Fruit fly (Drosophila melanogaster) whole organism, prepupa: Measurements from ENCODE around the gene CG33923.

Experiments
- Blimp-1 ChIP-seq: fragments of 200-800 bp; sonication (Bioruptor generic); optimal IDR thresholded peaks from 3 replicates; lab custom pipeline; 2017; ENCODE audit warnings: missing biosample characterization, missing genetic modification characterization, mild to moderate bottlenecking, moderate library complexity, missing genetic modification reagents
- CG10631 ChIP-seq: fragments of 200-800 bp; sonication (Bioruptor generic); optimal IDR thresholded peaks from 2 replicates; lab custom pipeline; 2016; ENCODE audit warnings: missing biosample characterization, missing genetic modification characterization
- CG10669 ChIP-seq: fragments of 200-800 bp; sonication (Bioruptor generic); optimal IDR thresholded peaks from 3 replicates; lab custom pipeline; 2018; ENCODE audit warnings: missing biosample characterization, mild to moderate bottlenecking, missing genetic modification characterization, moderate library complexity
- CG11294 ChIP-seq: fragments of 200-800 bp; sonication (Bioruptor generic); IDR thresholded peaks from 2 replicates; pipeline ENCODE4 v1.3.6; 2022; ENCODE audit warnings: missing biosample characterization, missing genetic modification characterization
- CG11762 ChIP-seq: fragments of 200-800 bp; sonication (Bioruptor generic); optimal IDR thresholded peaks from 3 replicates; lab custom pipeline; 2016; ENCODE audit warnings: missing biosample characterization, missing genetic modification characterization; ENCODE audit not compliant: insufficient read depth
- CG15336 ChIP-seq: fragments of 200-800 bp; sonication (Bioruptor generic); IDR thresholded peaks from 2 replicates; pipeline ENCODE4 v1.3.6; 2022; ENCODE audit warnings: missing biosample characterization, missing genetic modification characterization
- CG3032 ChIP-seq: fragments of 200-800 bp; optimal IDR thresholded peaks from 2 replicates; lab custom pipeline; 2019; ENCODE audit warnings: missing biosample characterization, mild to moderate bottlenecking, missing genetic modification characterization, moderate library complexity
- CG31627 ChIP-seq: fragments of 200-800 bp; sonication (Bioruptor generic); optimal IDR thresholded peaks from 3 replicates; lab custom pipeline; 2016; ENCODE audit warnings: missing biosample characterization, missing genetic modification characterization
- CG32006 ChIP-seq: fragments of 200-800 bp; sonication (Bioruptor generic); optimal IDR thresholded peaks from 3 replicates; lab custom pipeline; 2017; ENCODE audit warnings: missing biosample characterization, mild to moderate bottlenecking, missing genetic modification characterization
- CG34406 ChIP-seq: fragments of 200-800 bp; sonication (Bioruptor generic); optimal IDR thresholded peaks from 3 replicates; lab custom pipeline; 2016; ENCODE audit warnings: missing biosample characterization, missing genetic modification characterization
- CG3919 ChIP-seq: fragments of 200-800 bp; sonication (Bioruptor generic); optimal IDR thresholded peaks from 3 replicates; lab custom pipeline; 2016; ENCODE audit warnings: missing biosample characterization, missing genetic modification characterization
- CG4318 ChIP-seq: fragments of 200-800 bp; sonication (Bioruptor generic); optimal IDR thresholded peaks from 3 replicates; lab custom pipeline; 2017; ENCODE audit warnings: missing biosample characterization, mild to moderate bottlenecking, missing genetic modification characterization
- CG6163 ChIP-seq: fragments of 200-800 bp; sonication (Bioruptor generic); IDR thresholded peaks from 3 replicates; pipeline ENCODE4 v1.3.6; 2022; ENCODE audit warnings: missing biosample characterization, missing genetic modification characterization
- CG6276 ChIP-seq: fragments of 200-800 bp; sonication (Bioruptor generic); optimal IDR thresholded peaks from 2 replicates; lab custom pipeline; 2017; ENCODE audit warnings: missing biosample characterization, mild to moderate bottlenecking, missing genetic modification characterization
- CG8119 ChIP-seq: fragments of 200-800 bp; sonication (Bioruptor generic); IDR thresholded peaks from 3 replicates; pipeline ENCODE4 v1.3.6; 2022; ENCODE audit warnings: missing biosample characterization, missing genetic modification characterization
- CG8319 ChIP-seq: fragments of 200-800 bp; sonication (Bioruptor generic); optimal IDR thresholded peaks from 3 replicates; lab custom pipeline; 2016; ENCODE audit warnings: missing biosample characterization, missing genetic modification characterization
- CG9139 ChIP-seq: fragments of 200-800 bp; sonication (Bioruptor generic); optimal IDR thresholded peaks from 3 replicates; lab custom pipeline; 2017; ENCODE audit warnings: missing biosample characterization, mild to moderate bottlenecking, missing genetic modification characterization
- Eip75B ChIP-seq: fragments of 200-800 bp; sonication (Bioruptor generic); optimal IDR thresholded peaks from 3 replicates; lab custom pipeline; 2016; ENCODE audit warnings: missing biosample characterization, missing genetic modification characterization
- Eip78C ChIP-seq: fragments of 200-800 bp; sonication (Bioruptor generic); peaks from one replicate; lab custom pipeline; 2016; ENCODE audit warnings: missing biosample characterization, missing genetic modification characterization
- Ets21C ChIP-seq: fragments of 200-800 bp; sonication (Bioruptor generic); optimal IDR thresholded peaks from 3 replicates; lab custom pipeline; 2016; ENCODE audit warnings: missing biosample characterization, missing genetic modification characterization
- Ets96B ChIP-seq: fragments of 200-800 bp; optimal IDR thresholded peaks from 2 replicates; lab custom pipeline; 2019; ENCODE audit warnings: missing biosample characterization, mild to moderate bottlenecking, missing genetic modification characterization, moderate library complexity
- Gug ChIP-seq: fragments of 200-800 bp; sonication (Bioruptor generic); IDR thresholded peaks from 2 replicates; pipeline ENCODE4 v1.3.6; 2022; ENCODE audit warnings: missing biosample characterization, missing genetic modification characterization
- Hr38 ChIP-seq: sonication (Bioruptor generic); optimal IDR thresholded peaks from 2 replicates; lab custom pipeline; 2016; ENCODE audit warnings: missing biosample characterization, missing genetic modification characterization
- Hr39 ChIP-seq: fragments of 200-800 bp; sonication (Bioruptor generic); optimal IDR thresholded peaks from 2 replicates; lab custom pipeline; 2016; ENCODE audit warnings: missing biosample characterization, missing genetic modification characterization
- Hr4 ChIP-seq: fragments of 200-800 bp; sonication (Bioruptor generic); optimal IDR thresholded peaks from 3 replicates; lab custom pipeline; 2016; ENCODE audit warnings: missing biosample characterization, missing genetic modification characterization
- Lpt ChIP-seq: fragments of 200-800 bp; sonication (Bioruptor generic); optimal IDR thresholded peaks from 3 replicates; lab custom pipeline; 2016; ENCODE audit warnings: missing biosample characterization, missing genetic modification characterization
- Met ChIP-seq: fragments of 200-800 bp; sonication (Bioruptor generic); optimal IDR thresholded peaks from 3 replicates; lab custom pipeline; 2016; ENCODE audit warnings: missing biosample characterization, missing genetic modification characterization
- OdsH ChIP-seq: fragments of 200-800 bp; sonication (Bioruptor generic); optimal IDR thresholded peaks from 3 replicates; lab custom pipeline; 2016; ENCODE audit warnings: missing biosample characterization, missing genetic modification characterization
- Smox ChIP-seq: fragments of 200-800 bp; sonication (Bioruptor generic); optimal IDR thresholded peaks from 3 replicates; lab custom pipeline; 2016; ENCODE audit warnings: missing biosample characterization, missing genetic modification characterization
- Sox14 ChIP-seq: fragments of 200-800 bp; sonication (Bioruptor generic); optimal IDR thresholded peaks from 3 replicates; lab custom pipeline; 2016; ENCODE audit warnings: missing biosample characterization, missing genetic modification characterization
- Sox15 ChIP-seq: fragments of 200-800 bp; sonication (Bioruptor generic); optimal IDR thresholded peaks from 3 replicates; lab custom pipeline; 2016; ENCODE audit warnings: missing biosample characterization, missing genetic modification characterization
- achi ChIP-seq: fragments of 200-800 bp; sonication (Bioruptor generic); optimal IDR thresholded peaks from 3 replicates; lab custom pipeline; 2016; ENCODE audit warnings: missing biosample characterization, missing genetic modification characterization
- acj6 ChIP-seq: fragments of 200-800 bp; sonication (Bioruptor generic); optimal IDR thresholded peaks from 3 replicates; lab custom pipeline; 2016; ENCODE audit warnings: missing biosample characterization, missing genetic modification characterization
- dac ChIP-seq: fragments of 200-800 bp; sonication (Bioruptor generic); optimal IDR thresholded peaks from 2 replicates; lab custom pipeline; 2017; ENCODE audit warnings: missing biosample characterization, mild to moderate bottlenecking, missing genetic modification characterization
- dsx ChIP-seq: fragments of 200-800 bp; optimal IDR thresholded peaks from 3 replicates; lab custom pipeline; 2019; ENCODE audit warnings: missing biosample characterization, mild to moderate bottlenecking, missing genetic modification characterization, moderate library complexity; ENCODE audit not compliant: poor library complexity, severe bottlenecking
- eg ChIP-seq: fragments of 200-800 bp; sonication (Bioruptor generic); IDR thresholded peaks from 3 replicates; pipeline ENCODE4 v1.3.6; 2022; ENCODE audit warnings: missing biosample characterization, missing genetic modification characterization
- esn ChIP-seq: fragments of 200-800 bp; sonication (Bioruptor generic); optimal IDR thresholded peaks from 2 replicates; lab custom pipeline; 2016; ENCODE audit warnings: missing biosample characterization, mild to moderate bottlenecking, missing genetic modification characterization, moderate library complexity
- fd59A ChIP-seq: fragments of 200-800 bp; sonication (Bioruptor generic); optimal IDR thresholded peaks from 2 replicates; lab custom pipeline; 2017; ENCODE audit warnings: missing biosample characterization, mild to moderate bottlenecking, missing genetic modification characterization, missing genetic modification reagents
- fd85E ChIP-seq: fragments of 200-800 bp; sonication (Bioruptor generic); optimal IDR thresholded peaks from 3 replicates; lab custom pipeline; 2016; ENCODE audit warnings: missing biosample characterization, missing genetic modification characterization
- fkh ChIP-seq: fragments of 200-800 bp; sonication (Bioruptor generic); optimal IDR thresholded peaks from 3 replicates; lab custom pipeline; 2017; ENCODE audit warnings: missing biosample characterization, mild to moderate bottlenecking, missing genetic modification characterization, moderate library complexity
- lz ChIP-seq: fragments of 200-800 bp; sonication (Bioruptor generic); optimal IDR thresholded peaks from 3 replicates; lab custom pipeline; 2016; ENCODE audit warnings: missing biosample characterization, missing genetic modification characterization
- net ChIP-seq: fragments of 200-800 bp; sonication (Bioruptor generic); optimal IDR thresholded peaks from 3 replicates; lab custom pipeline; 2016; ENCODE audit warnings: missing biosample characterization, missing genetic modification characterization
- pdm3 ChIP-seq: fragments of 200-800 bp; sonication (Bioruptor generic); optimal IDR thresholded peaks from 3 replicates; lab custom pipeline; 2016; ENCODE audit warnings: missing biosample characterization, missing genetic modification characterization
- salr ChIP-seq, 2 experiments: fragments of 200-800 bp; sonication (Bioruptor generic); optimal IDR thresholded peaks; 3 replicates each; lab custom pipeline; 2016 to 2018; ENCODE audit warnings: missing biosample characterization in 2 of 2, missing genetic modification characterization in 2 of 2, mild to moderate bottlenecking in 1 of 2
- ss ChIP-seq, 2 experiments: fragments of 200-800 bp; sonication (Bioruptor generic); optimal IDR thresholded peaks; 2 replicates in 1 of 2; 3 replicates in 1 of 2; lab custom pipeline; 2017 to 2018; ENCODE audit warnings: mild to moderate bottlenecking in 2 of 2, missing biosample characterization in 2 of 2, missing genetic modification characterization in 2 of 2, moderate library complexity in 1 of 2
- topi ChIP-seq: fragments of 200-800 bp; sonication (Bioruptor generic); optimal IDR thresholded peaks from 3 replicates; lab custom pipeline; 2016; ENCODE audit warnings: missing biosample characterization, missing genetic modification characterization

The CG33923 gene

DNA sequence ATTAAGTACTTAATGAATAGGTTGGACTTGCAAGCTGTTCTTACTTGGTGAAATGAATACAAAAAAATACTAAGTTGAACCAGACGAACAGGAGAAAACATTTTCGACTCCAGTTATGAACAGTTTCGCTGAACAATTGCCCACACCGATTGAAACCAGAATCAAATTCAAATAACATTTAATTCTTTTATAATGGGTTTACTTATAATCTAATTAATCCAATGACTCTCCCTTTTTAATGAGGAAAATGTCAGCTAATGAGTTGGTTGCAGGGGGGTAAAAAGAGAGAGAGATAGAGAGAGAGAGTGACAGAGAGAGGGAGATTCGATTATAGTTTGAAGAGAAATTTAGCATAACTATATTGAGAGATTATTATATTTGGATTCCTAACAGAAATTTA, at the start of gene CG33923:
TSS of gene CG33923 (minus strand) at position 101 of the 400 bp plus-strand sequence.
- TF ChIP-seq CG11294 (GFP tag; lab: Robert Waterston, UW), result no peak
- no peak for TF ChIP-seq acj6 (GFP tag; lab: Kevin White, UChicago)
- TF ChIP-seq fd85E (GFP tag; lab: Kevin White, UChicago), result no peak
- TF ChIP-seq Ets96B (tag; lab: Kevin White, UChicago), result no peak
- no peak for TF ChIP-seq lz
- no peak for TF ChIP-seq Met (GFP tag; lab: Kevin White, UChicago)
- no peak for TF ChIP-seq OdsH (GFP tag; lab: Kevin White, UChicago)
- no peak for TF ChIP-seq achi (GFP tag; lab: Kevin White, UChicago)
- TF ChIP-seq CG9139 (GFP tag; lab: Kevin White, UChicago), result no peak
- no peak for TF ChIP-seq pdm3 (GFP tag; lab: Kevin White, UChicago)
- TF ChIP-seq Lpt, result no peak
- no peak for TF ChIP-seq Ets21C
- TF ChIP-seq Hr38 (GFP tag; lab: Kevin White, UChicago), result no peak

dm6 chr2L:1390271-1390670, 48.4 kb upstream of the CG33923 start:
- no peak for TF ChIP-seq eg (GFP tag; lab: Robert Waterston, UW)
- TF ChIP-seq Gug (GFP tag; lab: Robert Waterston, UW), result no peak
- no peak for TF ChIP-seq CG15336 (GFP tag; lab: Robert Waterston, UW)
- no peak for TF ChIP-seq Eip78C (GFP tag; lab: Kevin White, UChicago)
- no peak for TF ChIP-seq CG9139 (GFP tag; lab: Kevin White, UChicago)
- no peak for TF ChIP-seq CG3032 (tag; lab: Kevin White, UChicago)

- TF ChIP-seq Ets96B (tag; lab: Kevin White, UChicago) (peak; percentile 64), lz (peak; percentile 9), Sox15 (GFP tag; lab: Kevin White, UChicago) (peak; percentile 12), Eip75B (GFP tag; lab: Kevin White, UChicago) (peak; percentile 40), fkh (GFP tag; lab: Kevin White, UChicago) (no peak), Hr4 (GFP tag; lab: Kevin White, UChicago) (peak; percentile 20), net (GFP tag; lab: Kevin White, UChicago) (peak; percentile 21), achi (GFP tag; lab: Kevin White, UChicago) (peak; percentile 61), Hr38 (GFP tag; lab: Kevin White, UChicago) (no peak), CG31627 (GFP tag; lab: Kevin White, UChicago) (no peak), CG6163 (GFP tag; lab: Robert Waterston, UW) (peak; percentile 64; the same call in 2 of the 3 replicates), Met (GFP tag; lab: Kevin White, UChicago) (peak; percentile 44), CG15336 (GFP tag; lab: Robert Waterston, UW) (peak; percentile 56; the same call in 1 of the 2 replicates), Hr39 (GFP tag; lab: Kevin White, UChicago) (peak; percentile 4), fd59A (GFP tag; lab: Kevin White, UChicago) (no peak), dac (GFP tag; lab: Kevin White, UChicago) (peak; percentile 5), acj6 (GFP tag; lab: Kevin White, UChicago) (peak; percentile 51), CG9139 (GFP tag; lab: Kevin White, UChicago) (no peak), fd85E (GFP tag; lab: Kevin White, UChicago) (no peak), CG10631 (GFP tag; lab: Kevin White, UChicago) (peak; percentile 68), Gug (GFP tag; lab: Robert Waterston, UW) (peak; percentile 22; the same call in 1 of the 2 replicates), CG11762 (GFP tag; lab: Kevin White, UChicago) (no peak), CG6276 (GFP tag; lab: Kevin White, UChicago) (peak; percentile 34), topi (GFP tag; lab: Kevin White, UChicago) (no peak), ss (GFP tag; optimal IDR thresholded peaks at IDR 0.05; lab: Kevin White, UChicago) (peak in 1 of 2 experiments; percentile 54), Sox14 (GFP tag; lab: Kevin White, UChicago) (peak; percentile 37), CG8319 (GFP tag; lab: Kevin White, UChicago) (no peak), CG32006 (GFP tag; lab: Kevin White, UChicago) (peak; percentile 57), esn (GFP tag; lab: Kevin White, UChicago) (peak; percentile 25), CG4318 (GFP tag; lab: Kevin White, UChicago) (no peak), Smox (GFP tag; lab: Kevin White, UChicago) (no peak), CG10669 (GFP tag; lab: Kevin White, UChicago) (peak; percentile 57), Blimp-1 (GFP tag; lab: Kevin White, UChicago) (no peak), Eip78C (GFP tag; lab: Kevin White, UChicago) (peak; percentile 85), CG34406 (GFP tag; lab: Kevin White, UChicago) (no peak), CG3032 (tag; lab: Kevin White, UChicago) (peak; percentile 46), salr (GFP tag; optimal IDR thresholded peaks at IDR 0.05; lab: Kevin White, UChicago) (peak in 1 of 2 experiments; percentile 26), CG3919 (GFP tag; lab: Kevin White, UChicago) (peak; percentile 63), CG8119 (GFP tag; lab: Robert Waterston, UW) (peak; percentile 29; the same call in 1 of the 3 replicates), dsx (GFP tag; lab: Kevin White, UChicago) (peak; percentile 35)
Observed at dm6 chr2L:1387811-1388210, 45.9 kb upstream of the CG33923 start.
